Fruit fly (Drosophila melanogaster) whole organism, larva: Measurements from ENCODE around the gene AP-1mu.

Experiments
- noc ChIP-seq: fragments of 200-800 bp; sonication (Bioruptor generic); optimal IDR thresholded peaks from 3 replicates; lab custom pipeline; 2019; ENCODE audit warnings: missing biosample characterization, mild to moderate bottlenecking, missing genetic modification characterization, moderate library complexity

Gene AP-1mu

DNA sequence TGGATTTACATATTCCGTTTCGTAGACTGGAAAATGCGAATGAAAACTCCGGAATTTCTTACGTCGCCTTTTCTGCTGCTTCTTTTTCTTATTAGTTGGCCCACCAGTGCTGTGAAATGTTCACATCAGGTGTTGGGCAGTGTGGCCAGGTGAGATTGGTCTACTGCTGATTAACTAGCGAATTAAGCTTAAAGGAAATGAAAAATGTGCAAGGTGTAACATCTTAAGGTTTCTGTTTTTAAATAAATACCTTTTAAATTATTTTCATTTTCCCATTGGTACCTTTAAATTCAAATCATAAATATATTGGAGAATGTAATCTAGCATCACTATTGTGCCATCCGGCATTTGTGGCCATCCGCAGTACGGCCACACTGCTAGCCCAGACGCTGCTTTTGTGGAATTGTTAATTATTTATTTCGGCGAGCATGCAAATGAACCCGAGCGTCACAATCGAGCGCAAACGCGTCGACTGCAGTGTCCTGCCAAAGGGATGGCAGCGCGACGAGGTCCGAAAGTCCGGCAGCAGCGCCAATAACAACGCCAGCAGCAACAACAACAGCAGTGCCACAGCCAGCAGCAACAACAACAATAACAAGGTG lies at the start of gene AP-1mu, which contains the start of gene MBD-like:
AP-1mu (minus strand) TSS at position 113 of the 602 bp plus-strand sequence.
MBD-like (plus strand) TSS at position 348 of the 602 bp plus-strand sequence.
- peak; percentile 61 for TF ChIP-seq noc (tag; lab: Kevin White, UChicago)

DNA sequence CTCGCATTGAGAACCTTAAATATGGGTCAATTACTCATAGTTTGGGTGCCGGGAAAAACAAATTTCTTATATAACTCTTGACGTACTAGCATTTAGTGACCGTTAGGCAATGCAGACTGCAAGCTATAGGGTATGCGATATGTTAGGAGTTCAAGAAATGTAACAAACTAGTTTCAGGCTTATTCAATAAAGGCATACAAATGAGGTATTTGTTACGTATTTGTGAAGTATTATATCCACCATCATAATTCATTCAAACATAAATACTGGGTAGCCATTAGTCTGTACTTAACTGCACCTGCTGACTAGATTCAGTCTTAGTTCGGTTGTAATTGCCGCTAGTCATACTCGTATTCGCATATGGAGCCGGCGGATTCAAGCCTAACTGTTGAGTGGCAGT lies 48.9 kb upstream of the AP-1mu start:
- no peak for TF ChIP-seq noc (tag; lab: Kevin White, UChicago)

DNA sequence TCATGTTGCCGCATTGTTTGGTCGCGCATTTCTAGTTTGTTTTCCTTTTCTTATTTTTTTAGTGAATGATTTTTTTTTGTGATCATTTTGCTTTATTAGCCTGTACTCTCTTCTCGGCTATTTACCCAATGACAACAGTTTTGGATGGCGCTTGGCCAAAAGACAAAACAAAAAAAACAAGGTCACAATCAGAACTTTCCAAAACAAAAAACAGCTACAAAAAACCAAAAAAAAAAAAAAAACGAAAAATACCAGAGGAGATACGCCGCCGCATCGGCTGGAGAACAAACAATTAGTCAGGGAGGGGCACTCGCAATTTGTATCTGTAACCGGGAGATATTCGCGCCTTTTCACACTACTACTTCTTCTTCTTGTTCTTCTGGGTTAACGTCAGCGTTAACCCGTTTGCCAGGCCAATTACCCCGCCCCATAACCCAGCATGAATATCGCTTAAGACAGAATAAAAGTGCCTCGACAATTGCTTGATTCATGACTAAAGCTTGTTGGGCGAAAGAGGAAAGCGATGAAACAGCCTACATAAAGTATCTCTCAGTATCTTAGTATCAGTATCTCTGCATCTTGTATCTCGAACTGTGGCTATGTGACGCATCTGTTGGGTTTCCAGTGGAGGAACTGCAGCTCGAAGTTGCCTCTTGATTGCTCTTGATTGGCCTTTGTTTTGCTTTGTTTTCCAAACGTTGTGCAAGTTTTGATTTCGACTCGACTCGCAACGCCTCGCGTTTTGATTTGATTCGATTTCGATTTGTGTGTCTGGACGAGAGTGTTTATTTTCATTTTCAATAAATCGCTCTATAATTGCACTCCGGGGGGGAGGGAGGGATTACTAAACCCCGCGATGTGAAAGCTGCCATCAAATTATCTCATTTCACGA lies 47.8 kb upstream of the AP-1mu start:
- TF ChIP-seq noc (tag; lab: Kevin White, UChicago): no peak

DNA sequence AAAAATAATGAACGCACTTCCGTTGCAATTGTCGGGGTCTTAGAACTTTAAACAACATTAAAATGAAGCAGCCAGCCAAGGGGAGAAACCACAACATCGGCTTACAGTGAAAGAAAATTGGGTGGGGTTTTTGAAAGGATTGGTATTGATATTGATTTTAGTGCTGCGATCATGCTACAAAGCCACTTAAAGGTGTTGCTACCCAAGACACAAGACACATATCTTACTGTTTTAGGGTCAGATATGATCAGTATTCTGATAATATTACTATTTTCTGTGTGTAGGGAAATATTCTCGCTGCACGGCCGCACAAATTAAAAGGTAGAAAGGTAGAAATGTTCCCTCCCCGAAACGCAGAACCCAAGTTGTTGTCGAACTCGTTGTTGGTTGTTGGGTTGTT lies 45.8 kb upstream of the AP-1mu start:
- TF ChIP-seq noc (tag; lab: Kevin White, UChicago): no peak

DNA sequence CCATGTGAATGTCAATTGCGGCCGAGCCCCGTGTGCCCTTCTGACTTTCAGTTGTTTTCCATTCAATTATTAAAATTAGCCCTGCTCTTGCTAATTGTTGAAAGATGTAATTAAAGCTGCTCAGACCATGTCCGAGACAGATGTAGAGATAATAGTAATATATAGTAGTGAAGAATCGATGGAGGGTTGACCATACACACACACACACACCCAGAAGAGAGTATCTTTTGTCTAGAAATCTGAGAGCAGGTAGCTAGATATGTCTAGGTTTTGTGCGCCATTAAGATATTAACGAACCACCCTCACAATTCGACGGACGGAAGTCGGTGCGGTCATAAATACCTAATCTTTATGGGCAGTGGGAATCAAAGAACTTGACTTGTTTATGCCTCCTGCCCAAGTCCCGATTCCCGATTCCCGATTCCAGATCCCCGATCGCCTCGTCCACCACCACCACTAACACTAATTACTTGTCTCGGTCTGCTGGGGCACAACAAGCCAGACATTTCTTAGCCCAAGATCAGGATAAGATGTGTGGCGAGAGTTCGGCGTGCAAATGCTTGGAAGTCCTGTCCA lies 45.2 kb upstream of the AP-1mu start:
- TF ChIP-seq noc (tag; lab: Kevin White, UChicago): no peak

DNA sequence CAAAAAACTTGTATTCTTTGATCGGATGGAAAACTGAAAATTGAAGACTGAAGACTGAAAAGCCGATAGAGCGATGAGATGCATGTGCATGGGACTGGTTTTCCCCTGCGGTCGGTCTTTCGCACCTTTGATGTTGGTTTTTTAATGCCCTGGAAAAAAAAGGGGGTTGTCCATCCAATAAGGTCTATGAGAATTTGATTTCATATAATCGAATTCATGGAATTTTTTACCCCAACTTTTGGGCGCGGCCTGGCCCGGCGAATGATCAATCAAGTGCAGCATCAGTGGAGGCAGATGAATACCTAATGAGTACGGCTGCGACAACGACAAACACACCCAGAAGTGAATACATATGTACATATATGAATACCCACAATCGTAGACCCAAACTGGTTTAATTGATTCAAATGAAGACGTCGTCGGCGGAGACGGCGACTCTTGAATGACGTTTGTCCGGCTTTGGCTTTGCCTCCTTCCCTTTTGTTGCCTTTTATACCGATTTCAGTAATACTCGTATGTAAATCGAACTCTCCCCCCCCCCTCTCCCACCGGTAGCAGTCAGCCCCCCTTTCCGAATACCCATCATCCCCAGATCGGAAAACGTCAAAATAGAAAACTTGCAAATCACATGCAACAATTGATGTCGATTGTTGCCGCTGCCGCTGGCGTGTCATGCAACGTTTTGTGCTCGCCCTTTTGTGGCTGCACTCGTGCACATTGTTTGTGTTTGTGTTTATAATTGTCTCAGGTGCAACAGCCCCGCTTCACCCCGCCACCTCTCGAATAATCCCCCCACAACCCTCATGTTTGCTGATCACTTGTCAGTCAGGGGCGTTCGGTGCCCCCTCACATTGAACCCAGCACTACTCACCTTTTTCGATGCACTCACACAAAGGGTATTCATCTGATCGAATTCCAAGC lies 44.0 kb upstream of the AP-1mu start:
- no peak for TF ChIP-seq noc (tag; lab: Kevin White, UChicago)

DNA sequence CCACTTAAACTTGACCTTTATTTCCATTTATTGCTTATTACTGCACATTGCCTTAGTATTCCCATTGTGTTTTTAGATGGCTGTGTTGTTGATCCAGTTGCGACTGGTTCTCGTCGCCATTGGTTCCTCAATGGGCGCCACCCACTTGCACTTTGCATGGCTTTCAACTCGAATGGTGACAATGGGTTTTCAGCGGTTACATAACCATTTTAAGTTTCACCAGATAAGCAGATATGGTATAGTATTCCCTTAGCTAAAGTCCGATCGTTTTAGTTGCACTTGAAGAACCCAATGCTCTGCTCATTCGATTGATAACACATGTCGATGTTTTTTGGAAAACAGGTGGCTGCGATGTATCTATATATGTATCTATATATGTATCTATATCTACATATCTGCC lies 42.6 kb upstream of the AP-1mu start:
- TF ChIP-seq noc (tag; lab: Kevin White, UChicago): no peak

DNA sequence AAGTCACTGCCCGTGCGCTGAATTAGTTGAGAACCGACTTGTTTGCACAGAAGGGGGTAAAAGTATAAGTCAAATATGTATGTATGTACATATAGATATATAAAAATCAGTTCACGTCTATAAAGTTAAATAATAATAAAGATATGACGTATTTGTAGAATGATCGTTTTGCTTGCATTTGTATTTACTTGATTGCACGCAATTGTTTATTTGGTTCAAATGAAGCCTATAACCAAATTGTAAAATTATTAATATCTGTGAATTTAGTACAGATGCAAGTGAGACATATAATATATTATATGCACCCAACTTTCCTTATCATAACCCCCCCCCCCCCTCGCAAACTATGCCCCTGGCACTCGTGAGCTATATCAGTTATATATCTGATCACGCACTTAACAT lies 41.2 kb upstream of the AP-1mu start:
- TF ChIP-seq noc (tag; lab: Kevin White, UChicago): peak; percentile 95

DNA sequence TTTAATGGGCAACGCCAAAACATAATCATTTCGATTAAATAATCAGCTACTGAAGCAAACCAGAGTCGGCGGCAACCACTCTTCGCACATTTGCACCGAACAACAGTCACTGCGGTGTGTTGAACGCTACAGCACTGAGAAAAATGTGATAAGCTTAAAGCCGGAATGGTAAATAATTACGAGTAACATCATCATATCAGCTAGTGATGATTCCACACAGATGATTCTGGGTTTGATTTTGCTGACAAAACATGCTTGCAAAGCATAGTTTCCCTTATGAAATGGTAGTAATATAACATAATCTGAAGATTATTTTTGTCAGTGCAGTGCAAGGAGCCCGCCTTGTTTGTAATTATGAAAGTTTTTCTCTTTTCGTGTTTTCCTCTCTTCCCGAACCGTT lies 38.8 kb upstream of the AP-1mu start:
- no peak for TF ChIP-seq noc (tag; lab: Kevin White, UChicago)

DNA sequence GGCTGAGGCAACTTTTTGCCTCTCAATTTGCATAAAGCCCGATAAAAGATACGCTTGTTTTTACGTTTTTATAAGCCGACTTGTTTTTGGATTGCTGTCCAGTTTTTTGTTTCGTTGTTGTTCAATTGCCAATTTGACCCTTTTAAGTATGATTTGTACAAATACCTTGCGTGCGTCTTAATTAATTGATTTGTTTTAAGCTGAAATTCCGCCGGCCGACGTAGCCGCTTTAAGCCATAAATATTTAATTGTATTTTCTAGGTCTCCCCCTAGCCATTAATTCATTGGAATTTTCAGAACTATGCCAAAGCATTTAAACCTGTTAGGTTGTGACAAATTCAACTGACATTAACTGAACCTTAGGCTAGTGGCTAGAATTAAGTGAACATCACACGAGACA lies 37.3 kb upstream of the AP-1mu start:
- TF ChIP-seq noc (tag; lab: Kevin White, UChicago): no peak

DNA sequence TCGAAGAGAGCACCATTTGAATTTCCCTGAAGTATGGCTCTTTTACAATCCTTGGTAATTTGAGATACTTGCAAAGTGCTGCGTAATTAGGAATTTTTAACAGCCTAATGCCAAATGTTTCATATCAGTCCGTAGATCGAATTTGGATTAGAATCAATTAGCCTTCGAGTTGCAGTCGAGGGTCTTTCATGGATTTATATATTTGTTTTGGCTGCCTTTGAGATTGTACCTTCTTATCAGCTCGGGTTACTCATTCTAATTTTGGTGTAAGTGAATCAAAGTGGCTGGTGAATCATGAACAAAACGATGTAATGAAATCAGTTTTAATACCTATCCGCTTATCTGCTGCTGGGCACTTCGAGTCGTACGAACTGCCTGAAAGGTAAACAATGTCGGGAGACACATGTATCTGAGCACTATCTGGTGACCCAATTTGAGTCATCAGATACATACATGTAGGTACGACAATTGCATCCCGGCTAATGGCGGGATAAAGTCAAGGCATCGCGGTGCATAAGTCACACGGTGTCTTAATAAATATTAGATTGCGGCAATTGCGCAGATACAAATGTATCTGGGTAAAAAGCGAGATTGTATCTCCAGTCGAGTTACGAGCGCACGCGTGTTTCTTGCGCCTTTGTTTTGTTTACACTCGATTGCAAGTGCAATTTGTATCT lies 36.5 kb upstream of the AP-1mu start:
- TF ChIP-seq noc (tag; lab: Kevin White, UChicago): no peak

DNA sequence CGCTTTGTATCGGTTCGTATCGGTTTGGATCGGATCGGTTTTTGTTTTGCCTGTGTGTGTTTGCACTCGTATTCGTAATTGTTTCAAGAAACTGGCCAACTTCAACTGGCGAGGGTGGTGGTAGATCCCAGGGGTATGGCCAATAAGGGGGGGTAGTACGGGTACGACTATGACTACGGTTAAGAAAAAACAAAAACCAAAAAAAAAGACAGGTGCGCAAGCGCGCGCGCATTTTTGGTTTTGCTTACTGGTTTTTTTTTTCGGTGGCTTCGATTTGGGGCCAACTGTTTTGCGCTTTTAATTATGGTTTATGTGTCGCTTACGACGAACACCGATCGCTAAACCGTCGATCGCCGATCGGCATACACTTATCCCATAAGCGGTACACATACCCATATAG lies 35.5 kb upstream of the AP-1mu start:
- TF ChIP-seq noc (tag; lab: Kevin White, UChicago): no peak

DNA sequence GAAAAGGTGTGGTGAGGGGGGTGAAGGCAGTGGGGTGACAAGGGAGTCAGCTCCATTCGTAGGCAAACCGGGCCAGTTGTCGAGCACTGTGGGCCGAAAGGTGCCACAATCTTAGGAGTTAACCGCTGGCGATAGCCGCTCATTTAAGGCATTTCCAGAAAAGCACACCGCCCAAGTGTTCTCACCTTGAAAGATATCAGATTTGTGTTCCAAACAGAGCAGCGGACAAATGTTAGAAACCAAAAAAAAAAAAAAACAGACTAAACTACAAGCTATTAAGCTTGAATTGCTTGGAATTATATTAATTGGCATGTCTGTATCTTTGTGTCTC lies 34.9 kb upstream of the AP-1mu start:
- no peak for TF ChIP-seq noc (tag; lab: Kevin White, UChicago)

DNA sequence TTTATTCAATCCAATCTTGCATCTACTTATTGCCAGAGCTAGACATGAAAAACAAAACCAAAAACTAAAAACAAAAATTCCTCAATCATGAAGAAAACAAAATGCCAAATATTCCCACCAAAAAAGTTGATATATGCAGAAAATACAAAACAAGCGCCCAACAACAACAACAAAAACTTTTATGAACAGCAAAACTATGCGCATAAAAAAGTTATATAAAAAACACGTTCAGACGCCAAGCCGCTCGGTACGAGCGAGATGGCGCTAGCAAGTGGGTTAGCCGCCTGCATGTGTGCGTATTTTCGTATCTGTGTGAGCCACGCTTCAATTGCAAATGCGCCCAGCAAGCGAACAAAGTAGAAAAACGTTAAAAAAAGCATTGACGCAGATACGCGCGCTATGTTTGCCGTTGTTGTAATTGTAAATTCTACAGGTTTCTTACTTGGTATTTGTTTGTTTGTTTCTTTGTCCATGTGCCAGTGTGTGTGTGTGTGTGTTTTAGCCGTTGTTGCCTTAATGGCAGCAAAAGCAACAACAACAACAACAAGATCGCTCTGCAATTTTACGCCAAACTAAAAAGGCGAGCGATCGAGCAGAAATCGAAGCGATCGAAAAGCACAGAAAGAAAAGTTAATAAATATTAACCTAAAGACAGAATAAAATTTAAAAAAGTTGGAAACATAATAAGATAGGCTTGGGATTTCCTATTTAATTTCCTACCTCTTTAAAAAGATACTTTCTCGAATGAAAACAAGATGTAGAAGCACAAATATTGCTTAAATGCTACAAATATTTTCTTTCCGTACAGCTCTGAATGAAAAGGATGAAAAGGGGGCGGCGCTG lies 34.3 kb upstream of the AP-1mu start:
- no peak for TF ChIP-seq noc (tag; lab: Kevin White, UChicago)
